Worm (Caenorhabditis elegans): ENCODE data around the gene chtl-1.
A peak's percentile ranks its signal among the peaks of the same experiment; 100 is the strongest.

chtl-1 gene

ce11 chrX:5347856-5348255 lies 16.3 kb downstream of the chtl-1 start:
- TF ChIP-seq unc-39 (tag; optimal IDR thresholded peaks at IDR 0.05) (no peak), egl-27 (tag; optimal IDR thresholded peaks at IDR 0.05) (no peak), nhr-43 (tag; optimal IDR thresholded peaks at IDR 0.05; ENCODE audit: poor library complexity, severe bottlenecking) (no peak), nhr-11 (tag; optimal IDR thresholded peaks at IDR 0.05) (no peak), aly-2 (tag; optimal IDR thresholded peaks at IDR 0.05) (no peak), ztf-11 (tag; optimal IDR thresholded peaks at IDR 0.05) (no peak), nfya-1 (tag; optimal IDR thresholded peaks at IDR 0.05; ENCODE audit: insufficient read depth) (no peak), ama-1 (optimal IDR thresholded peaks at IDR 0.05) (no peak), nhr-28 (tag; optimal IDR thresholded peaks at IDR 0.05) (no peak), jun-1 (tag; optimal IDR thresholded peaks at IDR 0.05) (no peak), nhr-23 (tag; optimal IDR thresholded peaks at IDR 0.05) (no peak), unc-62 (GFP tag; optimal IDR thresholded peaks at IDR 0.05) (no peak)

- TF ChIP-seq skn-1 (tag; optimal IDR thresholded peaks at IDR 0.05) (no peak), ceh-9 (tag; optimal IDR thresholded peaks at IDR 0.05) (no peak), pha-4 (tag; optimal IDR thresholded peaks at IDR 0.05) (no peak), elt-2 (tag; optimal IDR thresholded peaks at IDR 0.05) (peak; percentile 64), jun-1 (tag; optimal IDR thresholded peaks at IDR 0.05) (no peak), ceh-82 (tag; optimal IDR thresholded peaks at IDR 0.05) (no peak)
These were observed 17.8 kb downstream of the chtl-1 start for ce11 chrX:5346303-5346702.

ce11 chrX:5344287-5344686 lies 19.8 kb downstream of the chtl-1 start, which contains the start of gene C26B9.1:
Gene C26B9.1 (plus strand): TSS chrX:5344587.
- TF ChIP-seq jun-1 (tag; optimal IDR thresholded peaks at IDR 0.05) (no peak), pha-4 (tag; optimal IDR thresholded peaks at IDR 0.05) (peak; percentile 35)

- TF ChIP-seq fkh-2 (tag; optimal IDR thresholded peaks at IDR 0.05) (no peak), nhr-43 (tag; optimal IDR thresholded peaks at IDR 0.05; ENCODE audit: poor library complexity, severe bottlenecking) (no peak), unc-39 (tag; optimal IDR thresholded peaks at IDR 0.05) (no peak), nhr-25 (tag; optimal IDR thresholded peaks at IDR 0.05) (no peak), lsy-12 (tag; optimal IDR thresholded peaks at IDR 0.05) (no peak), elt-1 (tag; optimal IDR thresholded peaks at IDR 0.05) (no peak), sea-2 (GFP tag; optimal IDR thresholded peaks at IDR 0.05) (no peak), unc-62 (GFP tag; optimal IDR thresholded peaks at IDR 0.05) (no peak)
These were observed 22.1 kb downstream of the chtl-1 start, which contains the start of gene C26B9.7 for ce11 chrX:5342007-5342406. Gene C26B9.7 (plus strand): TSS chrX:5342307.

- TF ChIP-seq nhr-12 (tag; optimal IDR thresholded peaks at IDR 0.05) (no peak), nhr-11 (tag; optimal IDR thresholded peaks at IDR 0.05) (no peak), mml-1 (tag; optimal IDR thresholded peaks at IDR 0.05) (no peak), skn-1 (tag; optimal IDR thresholded peaks at IDR 0.05) (no peak), lsy-12 (tag; optimal IDR thresholded peaks at IDR 0.05) (no peak), lin-39 (tag; optimal IDR thresholded peaks at IDR 0.05) (no peak), nhr-23 (tag; optimal IDR thresholded peaks at IDR 0.05) (no peak), elt-3 (tag; optimal IDR thresholded peaks at IDR 0.05) (no peak), lin-15B (tag; optimal IDR thresholded peaks at IDR 0.05) (no peak), nhr-77 (tag; optimal IDR thresholded peaks at IDR 0.05) (no peak), daf-12 (tag; optimal IDR thresholded peaks at IDR 0.05) (no peak), aly-2 (tag; optimal IDR thresholded peaks at IDR 0.05) (no peak), ceh-9 (tag; optimal IDR thresholded peaks at IDR 0.05) (no peak), ztf-4 (tag; optimal IDR thresholded peaks at IDR 0.05) (no peak), fos-1 (tag; optimal IDR thresholded peaks at IDR 0.05) (no peak)
These were observed 24.2 kb downstream of the chtl-1 start, which contains the start of gene C26B9.2 for ce11 chrX:5339889-5340288. Gene C26B9.2 (plus strand): TSS chrX:5340189.

- TF ChIP-seq tbx-2 (tag; optimal IDR thresholded peaks at IDR 0.05) (no peak), ama-1 (optimal IDR thresholded peaks at IDR 0.05) (no peak), snpc-4 (tag; optimal IDR thresholded peaks at IDR 0.05) (no peak), ceh-9 (tag; optimal IDR thresholded peaks at IDR 0.05) (no peak), pha-4 (tag; optimal IDR thresholded peaks at IDR 0.05) (no peak), sea-2 (GFP tag; optimal IDR thresholded peaks at IDR 0.05) (no peak), nhr-28 (tag; optimal IDR thresholded peaks at IDR 0.05) (no peak), elt-3 (tag; optimal IDR thresholded peaks at IDR 0.05) (peak in 1 of 3 experiments; percentile 62), R02D3.7 (tag; optimal IDR thresholded peaks at IDR 0.05) (no peak), pqm-1 (tag; optimal IDR thresholded peaks at IDR 0.05) (no peak), nhr-67 (tag; optimal IDR thresholded peaks at IDR 0.05) (no peak), nhr-11 (tag; optimal IDR thresholded peaks at IDR 0.05) (no peak), lin-39 (tag; optimal IDR thresholded peaks at IDR 0.05) (no peak), nhr-12 (tag; optimal IDR thresholded peaks at IDR 0.05) (no peak), nfya-1 (tag; optimal IDR thresholded peaks at IDR 0.05; ENCODE audit: insufficient read depth) (no peak), ztf-11 (tag; optimal IDR thresholded peaks at IDR 0.05) (no peak), nhr-76 (tag; optimal IDR thresholded peaks at IDR 0.05) (no peak), unc-62 (GFP tag; optimal IDR thresholded peaks at IDR 0.05) (peak; percentile 88), nhr-25 (tag; optimal IDR thresholded peaks at IDR 0.05) (peak; percentile 90), jun-1 (tag; optimal IDR thresholded peaks at IDR 0.05) (no peak), nhr-43 (tag; optimal IDR thresholded peaks at IDR 0.05; ENCODE audit: poor library complexity, severe bottlenecking) (peak; percentile 36), unc-39 (tag; optimal IDR thresholded peaks at IDR 0.05) (no peak)
These were observed 24.8 kb downstream of the chtl-1 start for ce11 chrX:5339357-5339756.

Measured in whole organism, L3 larva.